Worm (Caenorhabditis elegans) whole organism, L2 larva: ENCODE measurements around the gene C54D10.9.

Experiments
- F13H6.1 ChIP-seq: sonication (generic microtip); optimal IDR thresholded peaks from 2 replicates; lab custom pipeline; 2016; ENCODE audit warnings: missing genetic modification characterization, missing compliant biosample characterization
- R02D3.7 ChIP-seq: fragments of 150-350 bp; optimal IDR thresholded peaks from 2 replicates; lab custom pipeline; 2014; ENCODE audit warnings: missing biosample characterization, missing genetic modification characterization
- Y55F3AM.14 ChIP-seq: fragments of 200-800 bp; sonication (Bioruptor generic); optimal IDR thresholded peaks from 2 replicates; lab custom pipeline; 2018; ENCODE audit warnings: mild to moderate bottlenecking, missing genetic modification characterization, missing compliant biosample characterization
- ZK546.5 ChIP-seq: sonication (generic microtip); optimal IDR thresholded peaks from 2 replicates; lab custom pipeline; 2017; ENCODE audit warnings: missing biosample characterization, missing genetic modification characterization
- alr-1 ChIP-seq: fragments of 150-350 bp; optimal IDR thresholded peaks from 2 replicates; lab custom pipeline; 2014; ENCODE audit warnings: missing biosample characterization, missing genetic modification characterization
- ama-1 ChIP-seq: fragments of 150-350 bp; optimal IDR thresholded peaks from 2 replicates; lab custom pipeline; 2018; ENCODE audit warnings: inconsistent platforms
- blmp-1 ChIP-seq: sonication (generic microtip); optimal IDR thresholded peaks from 2 replicates; lab custom pipeline; 2017; ENCODE audit warnings: missing genetic modification characterization, mild to moderate bottlenecking, missing compliant biosample characterization, antibody characterized with exemption, moderate library complexity; ENCODE audit not compliant: insufficient read depth
- ceh-16 ChIP-seq: fragments of 150-350 bp; optimal IDR thresholded peaks from 2 replicates; lab custom pipeline; 2014; ENCODE audit warnings: missing biosample characterization, missing genetic modification characterization
- ceh-82 ChIP-seq: fragments of 150-350 bp; optimal IDR thresholded peaks from 2 replicates; lab custom pipeline; 2014; ENCODE audit warnings: missing biosample characterization, missing genetic modification characterization
- dmd-4 ChIP-seq: sonication (generic microtip); optimal IDR thresholded peaks from 2 replicates; lab custom pipeline; 2017; ENCODE audit warnings: missing biosample characterization, missing genetic modification characterization
- egl-27 ChIP-seq: sonication (generic microtip); optimal IDR thresholded peaks from 3 replicates; lab custom pipeline; 2017; ENCODE audit warnings: missing biosample characterization, missing genetic modification reagents, missing genetic modification characterization
- elt-1 ChIP-seq: fragments of 150-350 bp; optimal IDR thresholded peaks from 2 replicates; lab custom pipeline; 2014; ENCODE audit warnings: missing biosample characterization, missing genetic modification characterization
- elt-3 ChIP-seq: sonication (generic microtip); optimal IDR thresholded peaks from 2 replicates; lab custom pipeline; 2017; ENCODE audit warnings: missing biosample characterization, missing genetic modification characterization
- fos-1 ChIP-seq: fragments of 150-350 bp; optimal IDR thresholded peaks from 2 replicates; lab custom pipeline; 2014; ENCODE audit warnings: missing biosample characterization, missing genetic modification characterization
- lin-39 ChIP-seq: fragments of 150-350 bp; optimal IDR thresholded peaks from 2 replicates; lab custom pipeline; 2014; ENCODE audit warnings: missing biosample characterization, missing genetic modification reagents, missing genetic modification characterization
- lsy-2 ChIP-seq, 2 experiments: fragments of 150-350 bp in 1 of 2; sonication (generic microtip) in 1 of 2; optimal IDR thresholded peaks; 2 replicates each; lab custom pipeline; 2014 to 2017; ENCODE audit warnings: missing biosample characterization in 2 of 2, missing genetic modification characterization in 2 of 2
- mab-5 ChIP-seq: fragments of 150-350 bp; optimal IDR thresholded peaks from 2 replicates; lab custom pipeline; 2014; ENCODE audit warnings: missing biosample characterization, missing genetic modification characterization
- mdl-1 ChIP-seq, 2 experiments: fragments of 150-350 bp in 1 of 2; sonication (generic microtip) in 1 of 2; optimal IDR thresholded peaks; 2 replicates each; lab custom pipeline; 2017; ENCODE audit warnings: missing biosample characterization in 2 of 2, missing genetic modification characterization in 2 of 2
- nhr-10 ChIP-seq: sonication (generic microtip); optimal IDR thresholded peaks from 2 replicates; lab custom pipeline; 2017; ENCODE audit warnings: missing biosample characterization, missing genetic modification characterization
- nhr-11 ChIP-seq: fragments of 150-350 bp; optimal IDR thresholded peaks from 2 replicates; lab custom pipeline; 2014; ENCODE audit warnings: missing biosample characterization, missing genetic modification characterization
- nhr-12 ChIP-seq: fragments of 150-350 bp; optimal IDR thresholded peaks from 2 replicates; lab custom pipeline; 2014; ENCODE audit warnings: missing biosample characterization, missing genetic modification characterization
- nhr-129 ChIP-seq: fragments of 150-350 bp; optimal IDR thresholded peaks from 2 replicates; lab custom pipeline; 2014; ENCODE audit warnings: missing biosample characterization, missing genetic modification characterization
- nhr-21 ChIP-seq: fragments of 150-350 bp; optimal IDR thresholded peaks from 2 replicates; lab custom pipeline; 2014; ENCODE audit warnings: missing biosample characterization, missing genetic modification characterization
- nhr-23 ChIP-seq: fragments of 150-350 bp; optimal IDR thresholded peaks from 2 replicates; lab custom pipeline; 2014; ENCODE audit warnings: missing biosample characterization, missing genetic modification reagents, missing genetic modification characterization
- nhr-237 ChIP-seq: fragments of 150-350 bp; optimal IDR thresholded peaks from 2 replicates; lab custom pipeline; 2014; ENCODE audit warnings: missing biosample characterization, missing genetic modification characterization
- nhr-25 ChIP-seq: fragments of 150-350 bp; sonication (generic microtip); optimal IDR thresholded peaks from 3 replicates; lab custom pipeline; 2014; ENCODE audit warnings: missing biosample characterization, missing genetic modification characterization
- nhr-6 ChIP-seq: fragments of 150-350 bp; optimal IDR thresholded peaks from 2 replicates; lab custom pipeline; 2014; ENCODE audit warnings: missing biosample characterization, missing genetic modification characterization
- nhr-77 ChIP-seq: fragments of 150-350 bp; optimal IDR thresholded peaks from 2 replicates; lab custom pipeline; 2014; ENCODE audit warnings: missing biosample characterization, missing genetic modification characterization
- peb-1 ChIP-seq: fragments of 150-350 bp; optimal IDR thresholded peaks from 2 replicates; lab custom pipeline; 2014; ENCODE audit warnings: missing biosample characterization, missing genetic modification characterization
- sem-4 ChIP-seq: fragments of 150-350 bp; optimal IDR thresholded peaks from 2 replicates; lab custom pipeline; 2014; ENCODE audit warnings: missing biosample characterization, missing genetic modification reagents, missing genetic modification characterization
- sma-3 ChIP-seq: sonication (generic microtip); optimal IDR thresholded peaks from 2 replicates; lab custom pipeline; 2016; ENCODE audit warnings: missing genetic modification reagents, missing genetic modification characterization, missing compliant biosample characterization
- snpc-4 ChIP-seq: fragments of 150-350 bp; optimal IDR thresholded peaks from 2 replicates; lab custom pipeline; 2014; ENCODE audit warnings: missing biosample characterization, missing genetic modification characterization
- unc-55 ChIP-seq: fragments of 150-350 bp; sonication (generic microtip); optimal IDR thresholded peaks from 3 replicates; lab custom pipeline; 2014; ENCODE audit warnings: missing biosample characterization, missing genetic modification reagents, missing genetic modification characterization
- unc-62 ChIP-seq: fragments of 150-350 bp; optimal IDR thresholded peaks from 2 replicates; lab custom pipeline; 2014; ENCODE audit warnings: missing biosample characterization, missing genetic modification reagents, missing genetic modification characterization
- zag-1 ChIP-seq: fragments of 150-350 bp; optimal IDR thresholded peaks from 2 replicates; lab custom pipeline; 2014; ENCODE audit warnings: missing biosample characterization, missing genetic modification characterization
- ztf-11 ChIP-seq: sonication (generic microtip); optimal IDR thresholded peaks from 2 replicates; lab custom pipeline; 2017; ENCODE audit warnings: missing biosample characterization, missing genetic modification characterization

The C54D10.9 gene

ce11 chrV:12421360-12421759 lies 25.6 kb upstream of the C54D10.9 start:
- no peak for TF ChIP-seq Y55F3AM.14 (GFP tag; lab: Kevin White, UChicago)
- TF ChIP-seq egl-27 (tag; lab: Kevin White, UChicago) = no peak
- TF ChIP-seq unc-55 = no peak
- no peak for TF ChIP-seq nhr-21
- no peak for TF ChIP-seq snpc-4 (tag; lab: Kevin White, UChicago)
- TF ChIP-seq nhr-23 (tag; lab: Kevin White, UChicago) = no peak
- no peak for TF ChIP-seq ceh-16 (tag; lab: Kevin White, UChicago)
- TF ChIP-seq mdl-1 (tag; optimal IDR thresholded peaks at IDR 0.05; lab: Kevin White, UChicago) = no peak

ce11 chrV:12427826-12428225 lies 19.1 kb upstream of the C54D10.9 start:
- TF ChIP-seq nhr-10 (tag; lab: Kevin White, UChicago) = no peak
- no peak for TF ChIP-seq alr-1 (tag; lab: Kevin White, UChicago)
- TF ChIP-seq R02D3.7 (tag; lab: Kevin White, UChicago) = no peak
- no peak for TF ChIP-seq sem-4 (tag; lab: Kevin White, UChicago)
- no peak for TF ChIP-seq ama-1
- no peak for TF ChIP-seq ceh-16 (tag; lab: Kevin White, UChicago)
- no peak for TF ChIP-seq dmd-4 (tag; lab: Kevin White, UChicago)

DNA sequence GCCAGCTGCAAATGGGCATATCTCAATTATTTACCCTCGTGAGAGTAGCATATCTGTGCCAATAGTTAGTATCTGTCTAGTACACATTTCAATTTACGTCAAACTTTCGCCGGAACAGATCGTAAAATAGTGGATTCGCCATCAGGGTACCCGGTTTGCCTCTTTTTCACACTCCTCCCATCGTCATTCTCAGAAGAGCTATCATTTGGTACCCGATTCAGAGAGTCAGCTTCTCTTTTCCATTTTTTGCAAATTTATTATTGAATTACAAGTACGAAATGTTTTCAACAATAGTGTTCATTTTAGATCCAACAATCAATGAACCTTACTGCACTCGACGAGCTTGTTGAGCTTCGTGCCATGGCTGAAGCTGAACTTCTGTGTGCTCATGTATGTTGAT lies 17.9 kb upstream of the C54D10.9 start, which contains the start of gene C54D10.5:
TSS of gene C54D10.5 (plus strand) at position 301 of the 400 bp plus-strand sequence.
- no peak for TF ChIP-seq unc-62 (GFP tag; lab: Kevin White, UChicago)

ce11 chrV:12432111-12432510 lies 14.8 kb upstream of the C54D10.9 start, which contains the start of gene C54D10.13:
C54D10.13 (minus strand) TSS chrV:12432289.
- TF ChIP-seq ztf-11 (tag; lab: Kevin White, UChicago) = no peak
- peak; percentile 67 for TF ChIP-seq fos-1 (tag; lab: Kevin White, UChicago)
- TF ChIP-seq, all 48 proteins: peak for 1

ce11 chrV:12433105-12433504 lies 13.8 kb upstream of the C54D10.9 start:
- TF ChIP-seq lin-39 (tag; lab: Kevin White, UChicago) (no peak), nhr-11 (tag; lab: Kevin White, UChicago) (no peak), nhr-237 (tag; lab: Kevin White, UChicago) (no peak), Y55F3AM.14 (GFP tag; lab: Kevin White, UChicago) (no peak), nhr-12 (no peak), nhr-77 (no peak), ztf-11 (tag; lab: Kevin White, UChicago) (no peak), mab-5 (tag; lab: Kevin White, UChicago) (no peak), elt-1 (tag; lab: Kevin White, UChicago) (no peak), sem-4 (tag; lab: Kevin White, UChicago) (no peak), nhr-10 (tag; lab: Kevin White, UChicago) (no peak), egl-27 (tag; lab: Kevin White, UChicago) (no peak), blmp-1 (tag; lab: Kevin White, UChicago) (no peak), unc-55 (no peak), elt-3 (no peak), nhr-129 (no peak), snpc-4 (tag; lab: Kevin White, UChicago) (no peak), unc-62 (GFP tag; lab: Kevin White, UChicago) (no peak), zag-1 (tag; lab: Kevin White, UChicago) (no peak), nhr-25 (tag; lab: Kevin White, UChicago) (no peak)

ce11 chrV:12433717-12434116 lies 13.2 kb upstream of the C54D10.9 start, which contains the start of gene srh-25:
srh-25 (minus strand) TSS chrV:12433817.
- TF ChIP-seq F13H6.1 (tag; lab: Kevin White, UChicago) (no peak), nhr-25 (tag; lab: Kevin White, UChicago) (no peak), mab-5 (tag; lab: Kevin White, UChicago) (no peak), zag-1 (tag; lab: Kevin White, UChicago) (no peak)
- TF ChIP-seq, all 48 proteins: peak for 0

DNA sequence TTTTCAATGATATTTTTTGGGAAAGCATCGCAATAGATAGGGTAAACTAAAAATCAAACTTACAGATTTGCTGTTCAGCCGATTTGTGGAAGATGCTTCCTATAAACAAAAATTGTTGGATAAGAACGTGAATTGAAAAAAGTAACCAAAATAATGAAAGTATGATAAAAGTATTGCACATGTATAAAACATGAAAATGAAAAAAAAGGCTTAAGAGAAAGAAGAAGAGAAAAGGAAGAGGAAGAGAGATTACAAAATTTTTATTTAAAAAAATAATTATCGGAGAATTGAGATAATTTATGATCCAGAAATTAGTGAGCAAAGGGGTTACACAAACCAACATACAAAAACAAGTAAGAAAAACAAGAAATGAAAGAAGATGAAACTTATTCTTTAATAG lies 5.5 kb upstream of the C54D10.9 start, which contains the start of gene pals-37:
TSS of gene pals-37 (minus strand) at position 101 of the 400 bp plus-strand sequence.
- TF ChIP-seq lsy-2 (tag; optimal IDR thresholded peaks at IDR 0.05; lab: Kevin White, UChicago) (no peak), snpc-4 (tag; lab: Kevin White, UChicago) (no peak), nhr-77 (no peak), Y55F3AM.14 (GFP tag; lab: Kevin White, UChicago) (no peak), unc-62 (GFP tag; lab: Kevin White, UChicago) (no peak), nhr-12 (no peak), lin-39 (tag; lab: Kevin White, UChicago) (no peak), F13H6.1 (tag; lab: Kevin White, UChicago) (no peak), egl-27 (tag; lab: Kevin White, UChicago) (no peak), ceh-82 (tag; lab: Kevin White, UChicago) (no peak), sma-3 (GFP tag; lab: Kevin White, UChicago) (no peak), sem-4 (tag; lab: Kevin White, UChicago) (no peak), peb-1 (tag; lab: Kevin White, UChicago) (no peak), nhr-6 (tag; lab: Kevin White, UChicago) (no peak), ZK546.5 (tag; lab: Kevin White, UChicago) (no peak), dmd-4 (tag; lab: Kevin White, UChicago) (no peak)
